Worm (Caenorhabditis elegans) whole organism, L2 larva: Measurements from ENCODE around the gene vps-39.
A peak's percentile ranks its signal among the peaks of the same experiment; 100 is the strongest.

Experiments used
- F13H6.1 ChIP-seq: sonication (generic microtip); optimal IDR thresholded peaks from 2 replicates; lab custom pipeline; 2016; ENCODE audit warnings: missing genetic modification characterization, missing compliant biosample characterization
- ZK546.5 ChIP-seq: sonication (generic microtip); optimal IDR thresholded peaks from 2 replicates; lab custom pipeline; 2017; ENCODE audit warnings: missing biosample characterization, missing genetic modification characterization
- alr-1 ChIP-seq: fragments of 150-350 bp; optimal IDR thresholded peaks from 2 replicates; lab custom pipeline; 2014; ENCODE audit warnings: missing biosample characterization, missing genetic modification characterization
- blmp-1 ChIP-seq: sonication (generic microtip); optimal IDR thresholded peaks from 2 replicates; lab custom pipeline; 2017; ENCODE audit warnings: missing genetic modification characterization, mild to moderate bottlenecking, missing compliant biosample characterization, antibody characterized with exemption, moderate library complexity; ENCODE audit not compliant: insufficient read depth
- ceh-16 ChIP-seq: fragments of 150-350 bp; optimal IDR thresholded peaks from 2 replicates; lab custom pipeline; 2014; ENCODE audit warnings: missing biosample characterization, missing genetic modification characterization
- crh-2 ChIP-seq: sonication (generic microtip); optimal IDR thresholded peaks from 2 replicates; lab custom pipeline; 2017; ENCODE audit warnings: missing biosample characterization, missing genetic modification characterization
- egl-27 ChIP-seq: sonication (generic microtip); optimal IDR thresholded peaks from 3 replicates; lab custom pipeline; 2017; ENCODE audit warnings: missing biosample characterization, missing genetic modification reagents, missing genetic modification characterization
- elt-3 ChIP-seq: sonication (generic microtip); optimal IDR thresholded peaks from 2 replicates; lab custom pipeline; 2017; ENCODE audit warnings: missing biosample characterization, missing genetic modification characterization
- fos-1 ChIP-seq: fragments of 150-350 bp; optimal IDR thresholded peaks from 2 replicates; lab custom pipeline; 2014; ENCODE audit warnings: missing biosample characterization, missing genetic modification characterization
- gmeb-1 ChIP-seq: fragments of 150-350 bp; optimal IDR thresholded peaks from 2 replicates; lab custom pipeline; 2014; ENCODE audit warnings: missing biosample characterization, missing genetic modification characterization
- lin-11 ChIP-seq: fragments of 150-350 bp; sonication (generic microtip); optimal IDR thresholded peaks from 2 replicates; lab custom pipeline; 2014; ENCODE audit warnings: missing biosample characterization, missing genetic modification characterization, inconsistent platforms, mixed read lengths
- lin-39 ChIP-seq: fragments of 150-350 bp; optimal IDR thresholded peaks from 2 replicates; lab custom pipeline; 2014; ENCODE audit warnings: missing biosample characterization, missing genetic modification reagents, missing genetic modification characterization
- lsy-2 ChIP-seq, 2 experiments: fragments of 150-350 bp in 1 of 2; sonication (generic microtip) in 1 of 2; optimal IDR thresholded peaks; 2 replicates each; lab custom pipeline; 2014 to 2017; ENCODE audit warnings: missing biosample characterization in 2 of 2, missing genetic modification characterization in 2 of 2
- mab-5 ChIP-seq: fragments of 150-350 bp; optimal IDR thresholded peaks from 2 replicates; lab custom pipeline; 2014; ENCODE audit warnings: missing biosample characterization, missing genetic modification characterization
- mbf-1 ChIP-seq: sonication (generic microtip); optimal IDR thresholded peaks from 2 replicates; lab custom pipeline; 2017; ENCODE audit warnings: missing biosample characterization, missing genetic modification characterization
- nhr-10 ChIP-seq: sonication (generic microtip); optimal IDR thresholded peaks from 2 replicates; lab custom pipeline; 2017; ENCODE audit warnings: missing biosample characterization, missing genetic modification characterization
- nhr-129 ChIP-seq: fragments of 150-350 bp; optimal IDR thresholded peaks from 2 replicates; lab custom pipeline; 2014; ENCODE audit warnings: missing biosample characterization, missing genetic modification characterization
- nhr-21 ChIP-seq: fragments of 150-350 bp; optimal IDR thresholded peaks from 2 replicates; lab custom pipeline; 2014; ENCODE audit warnings: missing biosample characterization, missing genetic modification characterization
- nhr-23 ChIP-seq: fragments of 150-350 bp; optimal IDR thresholded peaks from 2 replicates; lab custom pipeline; 2014; ENCODE audit warnings: missing biosample characterization, missing genetic modification reagents, missing genetic modification characterization
- nhr-237 ChIP-seq: fragments of 150-350 bp; optimal IDR thresholded peaks from 2 replicates; lab custom pipeline; 2014; ENCODE audit warnings: missing biosample characterization, missing genetic modification characterization
- nhr-77 ChIP-seq: fragments of 150-350 bp; optimal IDR thresholded peaks from 2 replicates; lab custom pipeline; 2014; ENCODE audit warnings: missing biosample characterization, missing genetic modification characterization
- peb-1 ChIP-seq: fragments of 150-350 bp; optimal IDR thresholded peaks from 2 replicates; lab custom pipeline; 2014; ENCODE audit warnings: missing biosample characterization, missing genetic modification characterization
- sem-4 ChIP-seq: fragments of 150-350 bp; optimal IDR thresholded peaks from 2 replicates; lab custom pipeline; 2014; ENCODE audit warnings: missing biosample characterization, missing genetic modification reagents, missing genetic modification characterization
- sma-3 ChIP-seq: sonication (generic microtip); optimal IDR thresholded peaks from 2 replicates; lab custom pipeline; 2016; ENCODE audit warnings: missing genetic modification reagents, missing genetic modification characterization, missing compliant biosample characterization
- sma-9 ChIP-seq, 2 experiments: fragments of 150-350 bp in 1 of 2; sonication (generic microtip) in 1 of 2; optimal IDR thresholded peaks; 2 replicates each; lab custom pipeline; 2014 to 2016; ENCODE audit warnings: missing genetic modification characterization in 2 of 2, mild to moderate bottlenecking in 1 of 2, missing biosample characterization in 1 of 2, missing compliant biosample characterization in 1 of 2, missing genetic modification reagents in 1 of 2, moderate library complexity in 1 of 2
- unc-55 ChIP-seq: fragments of 150-350 bp; sonication (generic microtip); optimal IDR thresholded peaks from 3 replicates; lab custom pipeline; 2014; ENCODE audit warnings: missing biosample characterization, missing genetic modification reagents, missing genetic modification characterization
- zag-1 ChIP-seq: fragments of 150-350 bp; optimal IDR thresholded peaks from 2 replicates; lab custom pipeline; 2014; ENCODE audit warnings: missing biosample characterization, missing genetic modification characterization
- ztf-11 ChIP-seq: sonication (generic microtip); optimal IDR thresholded peaks from 2 replicates; lab custom pipeline; 2017; ENCODE audit warnings: missing biosample characterization, missing genetic modification characterization
- ztf-4 ChIP-seq: fragments of 150-350 bp; optimal IDR thresholded peaks from 2 replicates; lab custom pipeline; 2014; ENCODE audit warnings: missing biosample characterization, missing genetic modification characterization

The vps-39 gene

ce11 chrV:14003587-14004156 is 34.5 kb downstream of the vps-39 start:
- TF ChIP-seq lsy-2 (tag; optimal IDR thresholded peaks at IDR 0.05; lab: Kevin White, UChicago) (peak in 1 of 2 experiments; percentile 23), sma-9 (GFP tag; optimal IDR thresholded peaks at IDR 0.05; lab: Kevin White, UChicago) (peak; percentile 1), sma-9 (tag; optimal IDR thresholded peaks at IDR 0.05; lab: Kevin White, UChicago) (no peak), sma-3 (GFP tag; lab: Kevin White, UChicago) (no peak), ZK546.5 (no peak), nhr-129 (tag; lab: Kevin White, UChicago) (peak; percentile 76), blmp-1 (no peak), unc-55 (peak; percentile 68), zag-1 (tag; lab: Kevin White, UChicago) (peak; percentile 17), F13H6.1 (tag; lab: Kevin White, UChicago) (peak; percentile 34)

ce11 chrV:14002402-14002801 is 35.8 kb downstream of the vps-39 start:
- peak; percentile 19 for TF ChIP-seq sma-9 (GFP tag; optimal IDR thresholded peaks at IDR 0.05; lab: Kevin White, UChicago)
- TF ChIP-seq sma-9 (tag; optimal IDR thresholded peaks at IDR 0.05; lab: Kevin White, UChicago), result no peak
- peak; percentile 25 for TF ChIP-seq nhr-129 (tag; lab: Kevin White, UChicago)
- TF ChIP-seq fos-1 (tag; lab: Kevin White, UChicago), result peak; percentile 28
- TF ChIP-seq ztf-11 (tag; lab: Kevin White, UChicago), result no peak
- no peak for TF ChIP-seq nhr-237 (tag; lab: Kevin White, UChicago)
- no peak for TF ChIP-seq mab-5
- TF ChIP-seq alr-1 (tag; lab: Kevin White, UChicago), result no peak
- TF ChIP-seq gmeb-1 (tag; lab: Kevin White, UChicago), result no peak
- TF ChIP-seq F13H6.1 (tag; lab: Kevin White, UChicago), result peak; percentile 21
- no peak for TF ChIP-seq unc-55
- no peak for TF ChIP-seq nhr-10 (tag; lab: Kevin White, UChicago)
- TF ChIP-seq egl-27, result no peak
- TF ChIP-seq lin-11, result no peak
- TF ChIP-seq nhr-23 (tag; lab: Kevin White, UChicago), result no peak
- no peak for TF ChIP-seq blmp-1
- no peak for TF ChIP-seq mbf-1 (tag; lab: Kevin White, UChicago)
- TF ChIP-seq nhr-77 (tag; lab: Kevin White, UChicago), result no peak
- no peak for TF ChIP-seq ceh-16 (tag; lab: Kevin White, UChicago)
- no peak for TF ChIP-seq nhr-21 (tag; lab: Kevin White, UChicago)
- TF ChIP-seq, all 48 proteins: peak for 4

ce11 chrV:14001929-14002328 is 36.2 kb downstream of the vps-39 start:
- no peak for TF ChIP-seq sma-9 (GFP tag; optimal IDR thresholded peaks at IDR 0.05; lab: Kevin White, UChicago)
- TF ChIP-seq sma-9 (tag; optimal IDR thresholded peaks at IDR 0.05; lab: Kevin White, UChicago), result no peak
- TF ChIP-seq sem-4, result peak; percentile 26
- no peak for TF ChIP-seq alr-1 (tag; lab: Kevin White, UChicago)
- no peak for TF ChIP-seq peb-1 (tag; lab: Kevin White, UChicago)
- TF ChIP-seq, all 48 proteins: peak for 1

ce11 chrV:13993478-13993877 is 44.7 kb downstream of the vps-39 start:
- TF ChIP-seq nhr-21 (tag; lab: Kevin White, UChicago) (peak; percentile 59), egl-27 (no peak)

- TF ChIP-seq gmeb-1 (tag; lab: Kevin White, UChicago) (no peak), lin-39 (tag; lab: Kevin White, UChicago) (no peak), nhr-129 (tag; lab: Kevin White, UChicago) (no peak), elt-3 (tag; lab: Kevin White, UChicago) (no peak), sma-9 (GFP tag; optimal IDR thresholded peaks at IDR 0.05; lab: Kevin White, UChicago) (no peak), sma-9 (tag; optimal IDR thresholded peaks at IDR 0.05; lab: Kevin White, UChicago) (no peak)
Observed at ce11 chrV:13992485-13992884, 45.7 kb downstream of the vps-39 start, which contains the start of gene droe-4. Gene droe-4, plus strand, starts transcription at chrV:13992656.

ce11 chrV:13986823-13987222 is 51.4 kb downstream of the vps-39 start:
- TF ChIP-seq ztf-4 (no peak), fos-1 (tag; lab: Kevin White, UChicago) (peak; percentile 71), crh-2 (tag; lab: Kevin White, UChicago) (peak; percentile 32)
